Worm (Caenorhabditis elegans) whole organism, midembryonic: ENCODE results near the gene R144.11.
"Not testable (repeated sequence)": the region's sequence is repeated elsewhere in the genome, so short reads cannot be mapped to it uniquely, and the experiment has no call there.

Experiments used
- flt-1 ChIP-seq: fragments of 200-800 bp; sonication (Bioruptor generic); IDR thresholded peaks from 2 replicates; pipeline ENCODE4 v1.3.6; 2022; ENCODE audit warnings: missing genetic modification characterization, missing compliant biosample characterization
- klf-2 ChIP-seq: fragments of 200-800 bp; sonication (Bioruptor generic); conservative IDR thresholded peaks from 2 replicates; pipeline ENCODE4 v1.3.6; 2022; ENCODE audit warnings: missing genetic modification reagents, missing genetic modification characterization, missing compliant biosample characterization
- ref-1 ChIP-seq: fragments of 200-800 bp; sonication (Bioruptor generic); conservative IDR thresholded peaks from 2 replicates; pipeline ENCODE4 v1.3.6; 2022; ENCODE audit warnings: missing genetic modification reagents, missing genetic modification characterization, missing compliant biosample characterization

DNA sequence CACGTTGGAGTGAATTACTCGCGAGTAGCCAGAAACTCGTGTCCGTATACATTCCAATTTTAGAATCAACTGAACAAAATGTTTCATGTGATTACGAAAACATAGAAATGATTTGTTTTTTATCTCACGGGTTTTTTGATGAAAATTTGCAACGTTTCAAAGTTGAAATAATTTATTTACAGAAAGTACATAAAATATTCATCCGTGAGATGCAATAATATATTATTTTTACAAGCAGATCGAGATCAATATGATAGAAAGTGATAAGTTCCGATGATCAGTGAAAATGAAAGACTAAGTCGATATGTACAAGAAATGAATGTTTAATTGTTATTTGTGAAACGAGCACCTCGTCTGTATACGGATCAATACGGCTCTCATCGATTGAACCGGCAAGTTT is 28.3 kb downstream of the R144.11 start, which contains the start of gene C27F2.6:
- TF ChIP-seq klf-2, ref-1, flt-1 (GFP tag; lab: Robert Waterston, UW): not testable (repeated sequence)
